Worm (Caenorhabditis elegans): Measurements from ENCODE around the gene erd-2.2.

erd-2.2 gene

ce11 chrIII:5884007-5884406, 22.8 kb upstream of the erd-2.2 start, which contains the start of gene C28H8.5:
C28H8.5 (plus strand) TSS chrIII:5884307.
- TF ChIP-seq lir-3 (tag; optimal IDR thresholded peaks at IDR 0.05), result no peak
- no peak for TF ChIP-seq zip-11 (GFP tag; IDR thresholded peaks at IDR 0.05)
- TF ChIP-seq ceh-82 (tag; optimal IDR thresholded peaks at IDR 0.05), result no peak
- TF ChIP-seq dmd-9 (GFP tag; IDR thresholded peaks at IDR 0.05), result no peak
- TF ChIP-seq zip-2 (tag; optimal IDR thresholded peaks at IDR 0.05), result no peak
- TF ChIP-seq dpl-1 (GFP tag; optimal IDR thresholded peaks at IDR 0.05), result no peak
- TF ChIP-seq Y75B8A.6 (GFP tag; IDR thresholded peaks at IDR 0.05), result no peak
- no peak for TF ChIP-seq nhr-42 (GFP tag; IDR thresholded peaks at IDR 0.05)
- no peak for TF ChIP-seq lin-13 (GFP tag; optimal IDR thresholded peaks at IDR 0.05)

- TF ChIP-seq aha-1 (tag), result peak; percentile 44
- TF ChIP-seq unc-62 (GFP tag; optimal IDR thresholded peaks at IDR 0.05 in 1 of 2), result peak in 1 of 2 experiments; percentile 95
- no peak for TF ChIP-seq unc-62 (tag; optimal IDR thresholded peaks at IDR 0.05)
- no peak for TF ChIP-seq lin-39 (tag; optimal IDR thresholded peaks at IDR 0.05)
Measured at ce11 chrIII:5884459-5884858, 22.4 kb upstream of the erd-2.2 start.

- TF ChIP-seq nhr-76 (tag; optimal IDR thresholded peaks at IDR 0.05) (no peak), nhr-25 (tag; optimal IDR thresholded peaks at IDR 0.05; ENCODE audit: borderline replicate concordance, insufficient read depth) (no peak), mdl-1 (tag; optimal IDR thresholded peaks at IDR 0.05) (no peak), nhr-41 (GFP tag; IDR thresholded peaks at IDR 0.05) (no peak), nhr-111 (GFP tag; optimal IDR thresholded peaks at IDR 0.05) (no peak), ceh-32 (tag; optimal IDR thresholded peaks at IDR 0.05; ENCODE audit: poor library complexity) (no peak), dmd-9 (GFP tag; IDR thresholded peaks at IDR 0.05) (no peak), unc-130 (GFP tag; optimal IDR thresholded peaks at IDR 0.05) (no peak), Y5F2A.4 (GFP tag; optimal IDR thresholded peaks at IDR 0.05) (no peak)
Measured at ce11 chrIII:5886893-5887292, 20.0 kb upstream of the erd-2.2 start, which contains the start of gene C28H8.7. C28H8.7 (minus strand) TSS chrIII:5886993.

ce11 chrIII:5888675-5889074, 18.2 kb upstream of the erd-2.2 start, which contains the start of gene C28H8.8:
C28H8.8 (minus strand) TSS chrIII:5888775.
- TF ChIP-seq spr-1 (tag; optimal IDR thresholded peaks at IDR 0.05) (no peak), ZK546.5 (tag; optimal IDR thresholded peaks at IDR 0.05) (no peak), nhr-77 (tag; optimal IDR thresholded peaks at IDR 0.05) (no peak), zip-11 (GFP tag; IDR thresholded peaks at IDR 0.05) (no peak), saeg-2 (GFP tag; IDR thresholded peaks at IDR 0.05) (no peak), vab-7 (GFP tag; IDR thresholded peaks at IDR 0.05) (no peak), ceh-28 (tag; optimal IDR thresholded peaks at IDR 0.05) (no peak), Y5F2A.4 (GFP tag; optimal IDR thresholded peaks at IDR 0.05) (no peak), set-16 (GFP tag; IDR thresholded peaks at IDR 0.05) (no peak), lim-7 (GFP tag; IDR thresholded peaks at IDR 0.05) (no peak), mep-1 (tag; optimal IDR thresholded peaks at IDR 0.05) (no peak), tag-97 (GFP tag; IDR thresholded peaks at IDR 0.05) (no peak), ZK337.2 (GFP tag; IDR thresholded peaks at IDR 0.05) (no peak), hmg-1.1 (GFP tag; IDR thresholded peaks at IDR 0.05) (no peak), D1046.2 (GFP tag; IDR thresholded peaks at IDR 0.05) (no peak)

- TF ChIP-seq dmd-9 (GFP tag; IDR thresholded peaks at IDR 0.05), result no peak
- no peak for TF ChIP-seq ztf-11 (tag; optimal IDR thresholded peaks at IDR 0.05)
- TF ChIP-seq nhr-41 (GFP tag; IDR thresholded peaks at IDR 0.05), result no peak
- no peak for TF ChIP-seq mxl-2 (GFP tag; conservative IDR thresholded peaks at IDR 0.05)
- TF ChIP-seq Y105C5A.15 (GFP tag; IDR thresholded peaks at IDR 0.05), result no peak
- TF ChIP-seq ceh-44 (GFP tag; IDR thresholded peaks at IDR 0.05), result no peak
Measured at ce11 chrIII:5892909-5893308, 13.9 kb upstream of the erd-2.2 start.

Measured in whole organism, L4 larva.